Worm (Caenorhabditis elegans) whole organism, mixed stage, embryonic: ENCODE results near the gene scl-2.

Experiments used
- M03D4.4 ChIP-seq: sonication (generic microtip); optimal IDR thresholded peaks from 2 replicates; lab custom pipeline; 2017; ENCODE audit warnings: mild to moderate bottlenecking, missing genetic modification characterization, missing compliant biosample characterization
- bed-3 ChIP-seq: fragments of 200-800 bp; sonication (Bioruptor generic); optimal IDR thresholded peaks from 3 replicates; lab custom pipeline; 2018; ENCODE audit warnings: mild to moderate bottlenecking, missing genetic modification characterization, moderate library complexity, missing compliant biosample characterization
- blmp-1 ChIP-seq: fragments of 150-350 bp; optimal IDR thresholded peaks from 2 replicates; lab custom pipeline; 2014; ENCODE audit warnings: missing biosample characterization, missing genetic modification characterization
- ceh-39 ChIP-seq: fragments of 150-350 bp; optimal IDR thresholded peaks from 2 replicates; lab custom pipeline; 2014; ENCODE audit warnings: missing biosample characterization, missing genetic modification characterization
- ceh-43 ChIP-seq: fragments of 200-800 bp; sonication (Bioruptor generic); optimal IDR thresholded peaks from 2 replicates; lab custom pipeline; 2018; ENCODE audit warnings: mild to moderate bottlenecking, missing genetic modification characterization, moderate library complexity, missing compliant biosample characterization
- ceh-83 ChIP-seq: fragments of 200-800 bp; sonication (Bioruptor generic); optimal IDR thresholded peaks from 2 replicates; lab custom pipeline; 2018; ENCODE audit warnings: mild to moderate bottlenecking, missing genetic modification characterization, missing compliant biosample characterization
- drap-1 ChIP-seq: fragments of 200-800 bp; sonication (Bioruptor generic); optimal IDR thresholded peaks from 3 replicates; lab custom pipeline; 2018; ENCODE audit warnings: mild to moderate bottlenecking, missing genetic modification characterization, missing compliant biosample characterization
- elt-1 ChIP-seq: sonication (generic microtip); optimal IDR thresholded peaks from 2 replicates; lab custom pipeline; 2017; ENCODE audit warnings: missing genetic modification characterization, mild to moderate bottlenecking, missing compliant biosample characterization, antibody characterized with exemption, moderate library complexity, borderline replicate concordance; ENCODE audit not compliant: insufficient read depth
- lin-13 ChIP-seq: fragments of 150-350 bp; optimal IDR thresholded peaks from 2 replicates; lab custom pipeline; 2014; ENCODE audit warnings: missing biosample characterization, missing genetic modification characterization
- lin-32 ChIP-seq: fragments of 200-800 bp; sonication (Bioruptor generic); optimal IDR thresholded peaks from 2 replicates; lab custom pipeline; 2018; ENCODE audit warnings: mild to moderate bottlenecking, missing genetic modification characterization, missing compliant biosample characterization
- lsy-2 ChIP-seq: fragments of 150-350 bp; optimal IDR thresholded peaks from 2 replicates; lab custom pipeline; 2014; ENCODE audit warnings: missing biosample characterization, missing genetic modification characterization
- mab-5 ChIP-seq: fragments of 150-350 bp; optimal IDR thresholded peaks from 2 replicates; lab custom pipeline; 2014; ENCODE audit warnings: missing biosample characterization, missing genetic modification characterization
- mep-1 ChIP-seq: fragments of 150-350 bp; optimal IDR thresholded peaks from 2 replicates; lab custom pipeline; 2017; ENCODE audit warnings: missing biosample characterization, missing genetic modification reagents, missing genetic modification characterization, inconsistent platforms
- nhr-12 ChIP-seq: fragments of 150-350 bp; optimal IDR thresholded peaks from 2 replicates; lab custom pipeline; 2014; ENCODE audit warnings: missing biosample characterization, missing genetic modification characterization
- nhr-28 ChIP-seq: fragments of 150-350 bp; optimal IDR thresholded peaks from 2 replicates; lab custom pipeline; 2014; ENCODE audit warnings: missing biosample characterization, missing genetic modification characterization
- nhr-76 ChIP-seq: sonication (generic microtip); optimal IDR thresholded peaks from 2 replicates; lab custom pipeline; 2017; ENCODE audit warnings: missing biosample characterization, missing genetic modification characterization
- sem-2 ChIP-seq: fragments of 200-800 bp; sonication (Bioruptor generic); optimal IDR thresholded peaks from 2 replicates; lab custom pipeline; 2018; ENCODE audit warnings: mild to moderate bottlenecking, missing genetic modification characterization, missing compliant biosample characterization
- sptf-1 ChIP-seq: sonication (generic microtip); optimal IDR thresholded peaks from 2 replicates; lab custom pipeline; 2017; ENCODE audit warnings: mild to moderate bottlenecking, missing genetic modification characterization, moderate library complexity, missing compliant biosample characterization
- tbx-8 ChIP-seq: fragments of 200-800 bp; sonication (Bioruptor generic); optimal IDR thresholded peaks from 2 replicates; lab custom pipeline; 2018; ENCODE audit warnings: mild to moderate bottlenecking, missing genetic modification characterization, moderate library complexity, missing compliant biosample characterization
- unc-39 ChIP-seq: fragments of 150-350 bp; optimal IDR thresholded peaks from 2 replicates; lab custom pipeline; 2014; ENCODE audit warnings: missing biosample characterization, missing genetic modification characterization
- zip-8 ChIP-seq: fragments of 150-350 bp; optimal IDR thresholded peaks from 2 replicates; lab custom pipeline; 2014; ENCODE audit warnings: missing biosample characterization, missing genetic modification characterization

The scl-2 gene

DNA sequence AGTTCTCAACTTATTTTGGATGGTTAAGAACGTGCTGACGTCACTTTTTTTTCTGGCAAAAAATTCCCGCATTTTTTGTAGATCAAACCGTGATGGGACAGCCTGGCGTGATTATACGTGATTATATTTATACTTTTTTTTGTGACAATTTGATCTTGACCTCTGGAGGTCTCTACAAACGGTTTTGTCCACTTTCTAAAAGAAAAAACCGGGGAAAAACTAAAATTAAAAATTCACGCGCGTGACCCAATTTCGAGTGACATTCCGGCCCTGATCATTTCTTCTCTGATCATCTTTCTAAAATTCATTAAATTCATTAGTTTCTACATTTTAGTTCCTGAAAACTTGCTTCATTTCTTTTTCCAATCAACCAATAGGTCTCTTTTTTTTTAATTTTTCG lies 47.4 kb downstream of the scl-2 start, which contains the start of gene rde-11:
rde-11 (plus strand) TSS at position 301 of the 400 bp plus-strand sequence.
- TF ChIP-seq mep-1 (tag; lab: Kevin White, UChicago) (no peak), blmp-1 (tag; lab: Kevin White, UChicago) (no peak), mab-5 (tag; lab: Kevin White, UChicago) (no peak), sem-2 (GFP tag; lab: Kevin White, UChicago) (no peak), zip-8 (no peak), nhr-76 (tag; lab: Kevin White, UChicago) (no peak), lin-13 (no peak), lsy-2 (tag; lab: Kevin White, UChicago) (no peak), unc-39 (tag; lab: Kevin White, UChicago) (no peak), nhr-28 (tag; lab: Kevin White, UChicago) (no peak)

DNA sequence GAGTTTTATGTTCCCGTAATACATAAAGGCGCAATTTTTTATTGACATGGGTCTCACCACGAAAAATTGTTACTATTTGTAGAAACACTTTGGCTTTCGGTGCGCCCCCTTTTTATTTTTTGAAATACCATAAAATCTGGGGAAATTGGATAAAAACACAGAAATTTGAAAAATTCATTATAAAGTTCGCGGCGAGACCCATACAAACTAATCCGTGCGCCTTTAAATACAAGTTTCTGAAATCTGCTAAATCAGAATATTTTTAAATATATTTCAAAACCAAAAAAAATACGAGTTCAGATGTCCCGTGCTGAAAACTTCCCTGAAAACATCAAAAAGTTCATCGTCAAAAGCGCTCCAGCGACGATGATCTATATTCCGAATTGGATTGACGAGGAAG lies 49.8 kb downstream of the scl-2 start, which contains the start of gene B0564.2:
B0564.2 (plus strand) TSS at position 301 of the 400 bp plus-strand sequence.
- no peak for TF ChIP-seq elt-1 (tag; lab: Kevin White, UChicago)
- no peak for TF ChIP-seq lin-32 (GFP tag; lab: Kevin White, UChicago)
- no peak for TF ChIP-seq nhr-12 (tag; lab: Kevin White, UChicago)

DNA sequence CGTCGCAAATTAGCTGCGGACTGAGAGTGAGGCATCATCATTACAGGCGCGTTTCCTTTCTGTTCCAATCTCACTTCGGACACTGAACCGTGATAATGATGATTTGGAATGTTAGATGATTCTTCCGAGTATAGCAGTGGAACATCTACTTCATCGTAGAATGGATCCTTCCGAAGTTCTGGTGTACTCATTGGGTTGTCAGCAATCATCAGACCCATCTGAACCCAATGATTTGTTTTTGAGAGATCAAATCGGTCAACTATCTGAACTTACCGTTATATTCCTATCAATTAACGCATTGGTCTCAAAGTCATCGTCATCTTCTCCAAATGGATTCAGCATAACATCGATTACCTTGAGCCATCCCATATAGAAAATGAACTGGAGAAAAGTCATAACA lies 50.9 kb downstream of the scl-2 start:
- TF ChIP-seq ceh-83 (GFP tag; lab: Kevin White, UChicago) (no peak), M03D4.4 (tag; lab: Kevin White, UChicago) (no peak), unc-39 (tag; lab: Kevin White, UChicago) (no peak), nhr-12 (tag; lab: Kevin White, UChicago) (no peak), ceh-39 (no peak), drap-1 (GFP tag; lab: Kevin White, UChicago) (no peak), blmp-1 (tag; lab: Kevin White, UChicago) (no peak), bed-3 (GFP tag; lab: Kevin White, UChicago) (no peak), nhr-76 (tag; lab: Kevin White, UChicago) (no peak), sptf-1 (no peak), nhr-28 (tag; lab: Kevin White, UChicago) (no peak), lin-32 (GFP tag; lab: Kevin White, UChicago) (no peak), tbx-8 (GFP tag; lab: Kevin White, UChicago) (no peak), ceh-43 (GFP tag; lab: Kevin White, UChicago) (no peak), mep-1 (tag; lab: Kevin White, UChicago) (no peak)
